Fruit fly (Drosophila melanogaster) whole organism, pupa: Measurements from ENCODE around the gene Ir76a.

ENCODE experiments used
- CG12605 ChIP-seq: fragments of 200-800 bp; sonication (Bioruptor generic); IDR thresholded peaks from 2 replicates; pipeline ENCODE4 v1.3.6; 2022; ENCODE audit warnings: missing biosample characterization, missing genetic modification characterization
- CG13204 ChIP-seq: fragments of 200-800 bp; sonication (Bioruptor generic); optimal IDR thresholded peaks from 2 replicates; lab custom pipeline; 2018; ENCODE audit warnings: missing biosample characterization, mild to moderate bottlenecking, missing genetic modification characterization, moderate library complexity
- CG14655 ChIP-seq: fragments of 200-800 bp; sonication (Bioruptor generic); optimal IDR thresholded peaks from 3 replicates; lab custom pipeline; 2017; ENCODE audit warnings: mild to moderate bottlenecking, missing biosample characterization, missing genetic modification reagents, missing genetic modification characterization
- CG15710 ChIP-seq: fragments of 200-800 bp; sonication (Bioruptor generic); optimal IDR thresholded peaks from 2 replicates; lab custom pipeline; 2018; ENCODE audit warnings: missing biosample characterization, mild to moderate bottlenecking, missing genetic modification characterization, moderate library complexity
- CG17806 ChIP-seq: fragments of 200-800 bp; sonication (Bioruptor generic); optimal IDR thresholded peaks from 2 replicates; lab custom pipeline; 2018; ENCODE audit warnings: missing biosample characterization, mild to moderate bottlenecking, missing genetic modification characterization, moderate library complexity
- CG32121 ChIP-seq: fragments of 200-800 bp; sonication (Bioruptor generic); IDR thresholded peaks from 2 replicates; pipeline ENCODE4 v1.3.6; 2022; ENCODE audit warnings: missing biosample characterization, missing genetic modification characterization
- CG34367 ChIP-seq: fragments of 200-800 bp; sonication (Bioruptor generic); optimal IDR thresholded peaks from 2 replicates; lab custom pipeline; 2018; ENCODE audit warnings: missing biosample characterization, mild to moderate bottlenecking, missing genetic modification characterization
- CG4496 ChIP-seq: fragments of 200-800 bp; sonication (Bioruptor generic); IDR thresholded peaks from 3 replicates; pipeline ENCODE4 v1.3.6; 2022; ENCODE audit warnings: missing biosample characterization, missing genetic modification characterization
- CG8159 ChIP-seq: fragments of 200-800 bp; sonication (Bioruptor generic); optimal IDR thresholded peaks from 3 replicates; lab custom pipeline; 2018; ENCODE audit warnings: missing biosample characterization, mild to moderate bottlenecking, missing genetic modification characterization, moderate library complexity
- CG8301 ChIP-seq: fragments of 200-800 bp; sonication (Bioruptor generic); optimal IDR thresholded peaks from 2 replicates; lab custom pipeline; 2018; ENCODE audit warnings: missing biosample characterization, mild to moderate bottlenecking, missing genetic modification characterization
- CG9948 ChIP-seq: fragments of 200-800 bp; sonication (Bioruptor generic); optimal IDR thresholded peaks from 2 replicates; lab custom pipeline; 2018; ENCODE audit warnings: missing biosample characterization, mild to moderate bottlenecking, missing genetic modification characterization, moderate library complexity
- D1 ChIP-seq: fragments of 200-800 bp; sonication (Bioruptor generic); optimal IDR thresholded peaks from 2 replicates; lab custom pipeline; 2018; ENCODE audit warnings: missing biosample characterization, mild to moderate bottlenecking, missing genetic modification characterization, moderate library complexity
- EcR ChIP-seq: fragments of 200-800 bp; sonication (Bioruptor generic); optimal IDR thresholded peaks from 3 replicates; lab custom pipeline; 2019; ENCODE audit warnings: missing biosample characterization, missing genetic modification characterization, mild to moderate bottlenecking, moderate library complexity, missing genetic modification reagents
- Ets98B ChIP-seq: fragments of 200-800 bp; sonication (Bioruptor generic); IDR thresholded peaks from 2 replicates; pipeline ENCODE4 v1.3.6; 2022; ENCODE audit warnings: missing biosample characterization, missing genetic modification characterization
- Pif1A ChIP-seq: fragments of 200-800 bp; sonication (Bioruptor generic); optimal IDR thresholded peaks from 3 replicates; lab custom pipeline; 2016; ENCODE audit warnings: missing biosample characterization, missing genetic modification characterization
- Pif1B ChIP-seq: fragments of 200-800 bp; sonication (Bioruptor generic); optimal IDR thresholded peaks from 3 replicates; lab custom pipeline; 2016; ENCODE audit warnings: missing biosample characterization, missing genetic modification characterization
- Snoo ChIP-seq: fragments of 200-800 bp; sonication (Bioruptor generic); optimal IDR thresholded peaks from 3 replicates; lab custom pipeline; 2017; ENCODE audit warnings: missing biosample characterization, mild to moderate bottlenecking, missing genetic modification characterization, inconsistent platforms
- fd96Ca ChIP-seq: fragments of 200-800 bp; sonication (Bioruptor generic); IDR thresholded peaks from 3 replicates; pipeline ENCODE4 v1.3.6; 2022; ENCODE audit warnings: missing biosample characterization, missing genetic modification characterization
- gl ChIP-seq: fragments of 200-800 bp; sonication (Bioruptor generic); optimal IDR thresholded peaks from 2 replicates; lab custom pipeline; 2018; ENCODE audit warnings: missing biosample characterization, mild to moderate bottlenecking, missing genetic modification characterization
- rn ChIP-seq: fragments of 200-800 bp; sonication (Bioruptor generic); IDR thresholded peaks from 2 replicates; pipeline ENCODE4 v1.3.6; 2022; ENCODE audit warnings: missing biosample characterization, missing genetic modification characterization

Ir76a gene

DNA sequence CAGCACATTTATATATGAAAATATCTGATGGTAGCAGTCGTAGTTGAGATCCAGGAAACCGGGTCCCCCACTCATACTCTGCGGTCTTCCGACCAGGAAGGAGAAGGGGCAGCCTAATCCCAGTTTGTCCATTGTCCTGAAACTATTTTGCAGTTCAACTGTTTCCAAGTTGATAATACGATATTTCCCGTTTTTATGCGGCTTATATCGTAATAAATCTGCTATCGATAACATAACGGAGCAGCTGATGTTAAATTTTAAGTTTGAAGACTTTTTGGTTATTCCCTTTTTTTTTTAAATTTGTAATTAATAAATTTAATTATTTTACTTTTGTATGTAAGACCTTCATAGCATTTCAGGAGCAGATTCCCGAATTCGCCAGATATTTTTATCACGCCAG lies 2.0 kb downstream of the Ir76a start, which contains the start of gene CG14102:
CG14102 (minus strand) TSS at position 187 of the 400 bp plus-strand sequence.
- TF ChIP-seq CG9948 (no peak), D1 (tag; lab: Kevin White, UChicago) (no peak)

DNA sequence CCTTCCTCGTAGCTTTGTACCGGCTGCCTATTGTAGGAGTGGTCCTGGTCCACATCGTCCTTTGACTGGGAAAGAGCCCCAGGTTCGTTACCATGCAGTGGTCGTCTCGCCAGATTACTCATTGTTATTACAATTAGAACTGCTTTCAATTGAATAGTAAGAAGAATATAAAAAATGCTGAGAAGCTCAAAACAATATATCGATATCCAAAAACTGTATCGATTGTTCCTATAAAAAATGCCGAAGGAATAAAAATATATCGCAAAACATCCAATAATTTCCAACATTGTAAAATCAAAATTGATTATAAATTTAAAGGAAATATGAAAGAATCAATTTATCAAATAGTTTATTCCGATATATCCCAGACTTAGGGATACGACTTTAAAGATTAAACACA lies 5.8 kb downstream of the Ir76a start, which contains the start of the genes TORIP and Ccdc58:
TORIP (minus strand) TSS at position 173 of the 400 bp plus-strand sequence.
Ccdc58 (plus strand) TSS at position 274 of the 400 bp plus-strand sequence.
- TF ChIP-seq CG8301 (tag; lab: Kevin White, UChicago): no peak
- TF ChIP-seq CG32121 (GFP tag; lab: Robert Waterston, UW): no peak
- no peak for TF ChIP-seq EcR (GFP tag; lab: Kevin White, UChicago)
- TF ChIP-seq CG8159: no peak

DNA sequence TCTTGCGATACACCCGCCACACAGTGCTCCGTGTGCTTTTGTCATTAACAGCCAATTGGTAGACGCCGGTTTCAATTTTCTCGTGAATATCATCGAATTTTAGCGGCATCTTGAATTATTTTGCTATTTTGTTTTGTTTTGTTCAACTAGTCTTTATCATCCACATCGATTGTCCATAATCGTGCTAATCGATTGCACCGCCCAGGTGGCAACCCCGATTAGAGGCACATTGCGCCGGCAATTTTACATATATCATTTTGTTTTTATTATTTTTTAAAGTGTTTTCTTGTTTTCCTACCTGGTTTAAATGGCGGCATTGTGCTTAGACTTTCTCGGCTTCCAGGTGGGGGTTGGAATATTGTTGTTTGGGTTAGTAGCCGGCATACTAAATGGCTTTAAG lies 6.8 kb downstream of the Ir76a start, which contains the start of gene CG34116:
CG34116 (minus strand) TSS at position 142 of the 400 bp plus-strand sequence.
- no peak for TF ChIP-seq D1 (tag; lab: Kevin White, UChicago)
- TF ChIP-seq CG12605: no peak
- no peak for TF ChIP-seq CG17806 (tag; lab: Kevin White, UChicago)
- no peak for TF ChIP-seq Pif1A (GFP tag; lab: Kevin White, UChicago)
- no peak for TF ChIP-seq CG13204 (GFP tag; lab: Kevin White, UChicago)
- TF ChIP-seq CG8301 (tag; lab: Kevin White, UChicago): no peak
- TF ChIP-seq CG9948: no peak

DNA sequence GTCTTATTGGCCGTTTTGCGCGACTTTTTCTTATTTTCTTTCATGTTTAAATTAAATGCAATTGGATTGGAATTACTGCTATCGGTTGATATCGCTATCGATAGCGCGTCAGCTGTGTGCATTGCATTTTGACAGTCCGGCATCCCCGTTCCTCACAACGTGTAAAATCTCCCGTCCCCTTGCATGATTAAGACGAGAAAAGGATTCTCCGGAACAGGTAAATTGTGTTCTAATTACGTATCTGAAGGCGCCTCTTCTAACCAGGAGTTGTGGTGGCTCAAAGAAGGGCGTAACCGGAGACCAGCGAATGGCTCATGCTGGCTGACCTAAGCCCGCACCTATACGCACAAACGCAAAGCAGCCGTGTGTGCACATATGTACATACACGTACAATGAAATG lies 8.0 kb downstream of the Ir76a start, which contains the start of the genes CG14104 and Kap-alpha1:
CG14104 (minus strand) TSS at position 97 of the 400 bp plus-strand sequence.
Kap-alpha1 (plus strand) TSS at position 130 of the 400 bp plus-strand sequence.
- TF ChIP-seq CG8301 (tag; lab: Kevin White, UChicago): no peak
- no peak for TF ChIP-seq CG34367 (tag; lab: Kevin White, UChicago)
- TF ChIP-seq EcR (GFP tag; lab: Kevin White, UChicago): peak; percentile 33

DNA sequence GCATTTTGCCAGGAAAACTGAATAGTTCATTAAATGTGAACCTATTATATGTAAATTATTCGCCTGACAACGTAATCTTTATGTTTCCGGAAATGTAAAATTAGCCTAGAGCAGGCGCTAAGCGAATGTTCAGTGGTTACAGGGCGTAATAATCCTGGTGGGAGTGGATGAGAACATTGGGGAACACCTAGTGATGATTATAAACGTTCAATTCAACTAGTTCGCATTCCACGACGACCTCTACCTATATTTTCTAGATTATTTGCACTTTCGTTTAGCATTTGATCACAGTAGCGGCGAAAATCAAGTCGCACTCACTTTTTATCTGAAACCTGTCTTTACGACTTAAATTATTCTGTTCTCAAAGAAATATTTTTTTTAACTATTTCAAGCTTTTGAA lies 8.4 kb downstream of the Ir76a start:
- TF ChIP-seq fd96Ca (GFP tag; lab: Robert Waterston, UW) (no peak), CG17806 (tag; lab: Kevin White, UChicago) (no peak), CG32121 (GFP tag; lab: Robert Waterston, UW) (no peak), Ets98B (GFP tag; lab: Robert Waterston, UW) (no peak), CG4496 (GFP tag; lab: Robert Waterston, UW) (no peak), CG8301 (tag; lab: Kevin White, UChicago) (no peak), CG15710 (tag; lab: Kevin White, UChicago) (no peak), gl (tag; lab: Kevin White, UChicago) (no peak), D1 (tag; lab: Kevin White, UChicago) (no peak), Snoo (tag; lab: Kevin White, UChicago) (no peak)

DNA sequence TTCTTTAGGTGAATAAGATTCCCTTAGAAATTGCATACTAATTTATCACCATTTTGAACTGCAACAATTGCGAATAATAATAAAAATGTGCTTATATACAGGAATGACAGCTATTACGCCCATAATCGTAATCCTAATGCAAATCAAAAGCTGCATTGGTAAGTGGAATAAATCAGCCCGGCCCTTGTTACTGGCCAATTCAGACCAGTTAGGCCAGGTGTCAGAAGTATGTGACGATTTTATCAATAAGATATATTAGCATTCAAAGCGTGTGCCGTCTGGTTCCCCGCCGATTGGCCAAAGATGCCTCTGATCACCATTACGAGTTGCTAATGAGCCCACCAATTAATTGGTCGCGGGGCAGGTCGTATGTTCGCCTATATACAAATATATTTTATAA lies 13.4 kb downstream of the Ir76a start:
- no peak for TF ChIP-seq CG32121 (GFP tag; lab: Robert Waterston, UW)
- TF ChIP-seq CG8159: no peak
- no peak for TF ChIP-seq CG9948
- TF ChIP-seq Ets98B (GFP tag; lab: Robert Waterston, UW): no peak
- no peak for TF ChIP-seq gl (tag; lab: Kevin White, UChicago)
- TF ChIP-seq CG15710 (tag; lab: Kevin White, UChicago): no peak
- TF ChIP-seq CG12605: no peak
- TF ChIP-seq Pif1A (GFP tag; lab: Kevin White, UChicago): no peak
- no peak for TF ChIP-seq rn (GFP tag; lab: Robert Waterston, UW)
- TF ChIP-seq CG4496 (GFP tag; lab: Robert Waterston, UW): no peak
- TF ChIP-seq fd96Ca (GFP tag; lab: Robert Waterston, UW): no peak
- no peak for TF ChIP-seq Pif1B
- no peak for TF ChIP-seq CG14655 (GFP tag; lab: Kevin White, UChicago)

DNA sequence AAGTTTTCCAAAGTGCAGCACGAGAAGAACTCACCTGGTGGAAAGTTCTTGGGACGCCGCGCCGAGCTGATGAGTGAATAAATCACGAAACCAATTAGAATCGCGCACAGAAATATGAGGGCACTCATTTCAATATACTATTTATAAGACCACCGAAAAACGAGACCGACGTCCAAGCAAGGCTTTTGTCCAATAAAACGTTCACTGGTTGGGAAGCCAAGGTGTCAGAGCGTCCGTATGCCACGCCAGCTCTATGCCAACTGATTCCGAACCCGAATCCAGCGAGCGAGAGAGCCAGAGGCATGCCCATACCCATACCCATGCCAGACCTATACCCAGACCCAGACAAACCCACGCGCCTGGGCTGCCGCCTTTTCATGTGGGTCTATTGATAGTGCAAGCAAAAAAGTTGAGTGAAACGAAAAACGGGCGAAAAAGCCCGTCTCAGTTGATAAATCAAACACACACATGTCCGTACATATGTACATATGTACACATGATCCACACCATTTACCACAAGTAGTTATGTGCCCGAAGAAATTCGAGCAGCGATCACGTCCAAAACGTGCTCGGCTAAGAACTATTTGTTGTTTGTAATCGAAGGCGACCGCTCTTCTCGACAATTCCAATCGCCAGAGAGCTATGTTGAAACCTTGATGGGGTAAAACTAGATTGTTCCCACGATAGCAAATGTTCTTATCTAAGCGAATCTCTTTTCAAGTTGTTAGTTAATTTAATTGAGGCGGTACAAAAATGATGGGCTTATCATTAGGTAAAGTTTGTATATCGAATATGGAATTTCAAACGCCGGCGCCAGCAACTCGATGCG lies 14.2 kb downstream of the Ir76a start, which contains the start of gene Cyp305a1:
Cyp305a1 (minus strand) TSS at position 265 of the 829 bp plus-strand sequence.
- TF ChIP-seq CG32121 (GFP tag; lab: Robert Waterston, UW) (0 out of 2 replicates have a peak, but pooled peaks have one; percentile 11), CG15710 (tag; lab: Kevin White, UChicago) (no peak)
